Fruit fly (Drosophila melanogaster) whole organism, wandering third instar larva: Measurements from ENCODE around the gene Gas8.

Source experiments
- Abd-B ChIP-seq: fragments of >200 bp; optimal IDR thresholded peaks from 2 replicates; lab custom pipeline; 2017; ENCODE audit warnings: missing biosample characterization, missing genetic modification characterization
- CG32264 ChIP-seq: fragments of 200-800 bp; sonication (Bioruptor generic); optimal IDR thresholded peaks from 2 replicates; lab custom pipeline; 2016; ENCODE audit warnings: missing biosample characterization, missing genetic modification characterization
- CG9705 ChIP-seq: fragments of 200-800 bp; sonication (Bioruptor generic); optimal IDR thresholded peaks from 2 replicates; lab custom pipeline; 2018; ENCODE audit warnings: missing biosample characterization, mild to moderate bottlenecking, missing genetic modification characterization
- CrebA ChIP-seq: fragments of 200-800 bp; sonication (Bioruptor generic); optimal IDR thresholded peaks from 2 replicates; lab custom pipeline; 2016; ENCODE audit warnings: missing biosample characterization, mild to moderate bottlenecking, missing genetic modification characterization, borderline replicate concordance
- Dfd ChIP-seq: fragments of >200 bp; optimal IDR thresholded peaks from 2 replicates; lab custom pipeline; 2017; ENCODE audit warnings: missing biosample characterization, missing genetic modification characterization
- Dif ChIP-seq: fragments of 200-275, 200-300 bp; sonication (Bioruptor generic); optimal IDR thresholded peaks from 2 replicates; lab custom pipeline; 2018; ENCODE audit warnings: missing biosample characterization, missing genetic modification characterization; ENCODE audit not compliant: partially characterized antibody
- GATAd ChIP-seq: sonication (Bioruptor generic); optimal IDR thresholded peaks from 2 replicates; lab custom pipeline; 2016; ENCODE audit warnings: missing biosample characterization, missing genetic modification characterization
- HLH106 ChIP-seq: fragments of 200-800 bp; optimal IDR thresholded peaks from 3 replicates; lab custom pipeline; 2019; ENCODE audit warnings: missing biosample characterization, mild to moderate bottlenecking, missing genetic modification characterization, moderate library complexity
- Hnf4 ChIP-seq: fragments of 200-800 bp; sonication (Bioruptor generic); optimal IDR thresholded peaks from 2 replicates; lab custom pipeline; 2016; ENCODE audit warnings: missing biosample characterization, mild to moderate bottlenecking, missing genetic modification characterization
- Hr78 ChIP-seq: fragments of >200 bp; optimal IDR thresholded peaks from 2 replicates; lab custom pipeline; 2017; ENCODE audit warnings: missing biosample characterization, missing genetic modification characterization
- Hr83 ChIP-seq: fragments of 200-300 bp; sonication (Bioruptor generic); optimal IDR thresholded peaks from 2 replicates; lab custom pipeline; 2016; ENCODE audit warnings: missing biosample characterization, mild to moderate bottlenecking, missing genetic modification characterization, moderate library complexity; ENCODE audit not compliant: poor library complexity, severe bottlenecking
- Jra ChIP-seq: sonication (Bioruptor generic); optimal IDR thresholded peaks from 2 replicates; lab custom pipeline; 2016; ENCODE audit warnings: missing biosample characterization, missing genetic modification characterization
- Mio ChIP-seq: sonication (Bioruptor generic); optimal IDR thresholded peaks from 2 replicates; lab custom pipeline; 2016; ENCODE audit warnings: missing biosample characterization, missing genetic modification characterization
- Myc ChIP-seq: fragments of >200 bp; optimal IDR thresholded peaks from 2 replicates; lab custom pipeline; 2017
- N ChIP-seq: fragments of >200 bp; optimal IDR thresholded peaks from 2 replicates; lab custom pipeline; 2018; ENCODE audit warnings: missing biosample characterization, missing external identifiers, missing genetic modification characterization
- OdsH ChIP-seq: fragments of 200-800 bp; sonication (Bioruptor generic); optimal IDR thresholded peaks from 2 replicates; lab custom pipeline; 2016; ENCODE audit warnings: missing biosample characterization, mild to moderate bottlenecking, missing genetic modification characterization
- Rel ChIP-seq, 2 experiments: fragments of 200-800 bp; sonication (Bioruptor generic) in 1 of 2; optimal IDR thresholded peaks; 2 replicates in 1 of 2; 3 replicates in 1 of 2; lab custom pipeline; 2016 to 2019; ENCODE audit warnings: mild to moderate bottlenecking in 2 of 2, missing biosample characterization in 2 of 2, missing genetic modification characterization in 2 of 2, moderate library complexity in 1 of 2
- Sp1 ChIP-seq: fragments of 200-800 bp; sonication (Bioruptor generic); optimal IDR thresholded peaks from 3 replicates; lab custom pipeline; 2019; ENCODE audit warnings: missing biosample characterization, mild to moderate bottlenecking, missing genetic modification characterization, moderate library complexity
- Vsx2 ChIP-seq: fragments of 200-300, 225-300 bp; sonication (Bioruptor generic); optimal IDR thresholded peaks from 2 replicates; lab custom pipeline; 2018; ENCODE audit warnings: missing biosample characterization, missing genetic modification characterization; ENCODE audit not compliant: partially characterized antibody
- br ChIP-seq: fragments of 200-800 bp; sonication (Bioruptor generic); optimal IDR thresholded peaks from 2 replicates; lab custom pipeline; 2016; ENCODE audit warnings: missing biosample characterization, missing genetic modification characterization
- brk ChIP-seq: fragments of 200-800 bp; sonication (Bioruptor generic); optimal IDR thresholded peaks from 2 replicates; lab custom pipeline; 2016; ENCODE audit warnings: missing biosample characterization, mild to moderate bottlenecking, missing genetic modification characterization
- dl ChIP-seq, 2 experiments: fragments of 175-275, 200-275 bp in 1 of 2; fragments of 200-275 bp in 1 of 2; sonication (Bioruptor generic); optimal IDR thresholded peaks; lab custom pipeline; 2018; ENCODE audit warnings: mild to moderate bottlenecking in 2 of 2, missing biosample characterization in 2 of 2, missing genetic modification characterization in 2 of 2, moderate library complexity in 2 of 2; ENCODE audit not compliant: partially characterized antibody in 2 of 2, insufficient read depth in 1 of 2
- dmrt93B ChIP-seq: fragments of 200-800 bp; sonication (Bioruptor generic); optimal IDR thresholded peaks from 2 replicates; lab custom pipeline; 2018; ENCODE audit warnings: missing biosample characterization, mild to moderate bottlenecking, missing genetic modification characterization
- dsf ChIP-seq: sonication (Bioruptor generic); optimal IDR thresholded peaks from 2 replicates; lab custom pipeline; 2016; ENCODE audit warnings: missing biosample characterization, missing genetic modification characterization, borderline replicate concordance
- ey ChIP-seq: fragments of 200-800 bp; sonication (Bioruptor generic); optimal IDR thresholded peaks from 2 replicates; lab custom pipeline; 2016; ENCODE audit warnings: missing biosample characterization, missing genetic modification characterization
- foxo ChIP-seq, 2 experiments: fragments of 200-800 bp; sonication (Bioruptor generic); optimal IDR thresholded peaks; 2 replicates in 1 of 2; 3 replicates in 1 of 2; lab custom pipeline; 2016 to 2017; ENCODE audit warnings: missing biosample characterization in 2 of 2, missing genetic modification characterization in 2 of 2
- fru ChIP-seq: fragments of 200-800 bp; sonication (Bioruptor generic); optimal IDR thresholded peaks from 3 replicates; lab custom pipeline; 2016; ENCODE audit warnings: missing biosample characterization, mild to moderate bottlenecking, missing genetic modification characterization
- h ChIP-seq: fragments of 200-800 bp; sonication (Bioruptor generic); optimal IDR thresholded peaks from 3 replicates; lab custom pipeline; 2016; ENCODE audit warnings: missing biosample characterization, mild to moderate bottlenecking, missing genetic modification characterization
- jim ChIP-seq: fragments of 175-275, 200-325 bp; sonication (Bioruptor generic); optimal IDR thresholded peaks from 2 replicates; lab custom pipeline; 2016; ENCODE audit warnings: missing biosample characterization, mild to moderate bottlenecking, missing genetic modification characterization
- lola ChIP-seq: fragments of >200 bp; optimal IDR thresholded peaks from 2 replicates; lab custom pipeline; 2017; ENCODE audit warnings: missing biosample characterization, missing genetic modification characterization
- pan ChIP-seq: fragments of >200 bp; optimal IDR thresholded peaks from 2 replicates; lab custom pipeline; 2017
- psq ChIP-seq: fragments of 200-800 bp; sonication (Bioruptor generic); optimal IDR thresholded peaks from 3 replicates; lab custom pipeline; 2017; ENCODE audit warnings: missing biosample characterization, mild to moderate bottlenecking, missing genetic modification characterization, moderate library complexity
- rgr ChIP-seq: fragments of 200-800 bp; sonication (Bioruptor generic); optimal IDR thresholded peaks from 3 replicates; lab custom pipeline; 2016; ENCODE audit warnings: missing biosample characterization, mild to moderate bottlenecking, missing genetic modification characterization
- sage ChIP-seq: fragments of 200-800 bp; sonication (Bioruptor generic); optimal IDR thresholded peaks from 2 replicates; lab custom pipeline; 2016; ENCODE audit warnings: missing biosample characterization, mild to moderate bottlenecking, missing genetic modification characterization
- sv ChIP-seq: fragments of 200-800 bp; sonication (Bioruptor generic); optimal IDR thresholded peaks from 3 replicates; lab custom pipeline; 2016; ENCODE audit warnings: missing biosample characterization, missing genetic modification characterization
- tai ChIP-seq: sonication (Bioruptor generic); optimal IDR thresholded peaks from 2 replicates; lab custom pipeline; 2016; ENCODE audit warnings: missing biosample characterization, missing genetic modification characterization
- usp ChIP-seq: fragments of >200 bp; optimal IDR thresholded peaks from 2 replicates; lab custom pipeline; 2017; ENCODE audit warnings: missing biosample characterization, missing genetic modification characterization
- woc ChIP-seq: sonication (Bioruptor generic); optimal IDR thresholded peaks from 2 replicates; lab custom pipeline; 2016; ENCODE audit warnings: missing biosample characterization, mild to moderate bottlenecking, missing genetic modification characterization

Gene Gas8

DNA sequence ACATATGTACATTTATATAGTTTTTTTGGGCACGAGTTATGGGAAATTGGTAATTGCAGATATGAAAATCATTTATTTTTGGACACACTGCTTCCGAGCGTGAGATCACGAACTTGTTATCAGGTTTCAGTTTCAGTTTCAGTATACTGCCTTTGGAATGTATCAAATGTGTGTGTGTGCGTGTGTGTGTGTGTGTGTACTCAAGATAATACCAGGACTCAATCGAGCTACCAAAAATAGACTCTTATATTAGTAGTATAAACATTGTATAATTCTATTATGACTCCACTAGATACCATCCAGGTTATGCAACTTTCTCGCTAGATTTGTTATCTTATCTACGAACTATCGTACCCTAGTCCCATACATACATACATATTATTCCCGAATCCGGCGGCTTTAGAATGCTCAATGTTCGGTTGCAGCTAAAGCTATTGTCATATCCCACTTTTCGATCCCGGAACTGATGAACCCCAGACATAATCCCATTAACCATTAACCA is 55.7 kb downstream of the Gas8 start, which contains the start of gene CG12535:
Gene CG12535, minus strand, starts transcription at position 51 of the 502 bp plus-strand sequence.
- no peak for TF ChIP-seq OdsH (GFP tag; lab: Kevin White, UChicago)
- TF ChIP-seq Rel (GFP tag; optimal IDR thresholded peaks at IDR 0.05; lab: Kevin White, UChicago), result no peak
- TF ChIP-seq Rel (tag; optimal IDR thresholded peaks at IDR 0.05; lab: Kevin White, UChicago), result no peak
- TF ChIP-seq usp (GFP tag; lab: Kevin White, UChicago), result no peak
- no peak for TF ChIP-seq Vsx2 (GFP tag; lab: Kevin White, UChicago)
- no peak for TF ChIP-seq Sp1 (GFP tag; lab: Kevin White, UChicago)
- no peak for TF ChIP-seq Abd-B (GFP tag; lab: Kevin White, UChicago)
- TF ChIP-seq brk, result no peak
- no peak for TF ChIP-seq CG32264 (GFP tag; lab: Kevin White, UChicago)
- TF ChIP-seq Dif (GFP tag; lab: Kevin White, UChicago), result no peak
- no peak for TF ChIP-seq CG9705 (GFP tag; lab: Kevin White, UChicago)
- TF ChIP-seq Hr83 (GFP tag; lab: Kevin White, UChicago), result no peak
- no peak for TF ChIP-seq sage
- TF ChIP-seq CrebA (GFP tag; lab: Kevin White, UChicago), result no peak
- no peak for TF ChIP-seq lola
- TF ChIP-seq jim (GFP tag; lab: Kevin White, UChicago), result no peak

DNA sequence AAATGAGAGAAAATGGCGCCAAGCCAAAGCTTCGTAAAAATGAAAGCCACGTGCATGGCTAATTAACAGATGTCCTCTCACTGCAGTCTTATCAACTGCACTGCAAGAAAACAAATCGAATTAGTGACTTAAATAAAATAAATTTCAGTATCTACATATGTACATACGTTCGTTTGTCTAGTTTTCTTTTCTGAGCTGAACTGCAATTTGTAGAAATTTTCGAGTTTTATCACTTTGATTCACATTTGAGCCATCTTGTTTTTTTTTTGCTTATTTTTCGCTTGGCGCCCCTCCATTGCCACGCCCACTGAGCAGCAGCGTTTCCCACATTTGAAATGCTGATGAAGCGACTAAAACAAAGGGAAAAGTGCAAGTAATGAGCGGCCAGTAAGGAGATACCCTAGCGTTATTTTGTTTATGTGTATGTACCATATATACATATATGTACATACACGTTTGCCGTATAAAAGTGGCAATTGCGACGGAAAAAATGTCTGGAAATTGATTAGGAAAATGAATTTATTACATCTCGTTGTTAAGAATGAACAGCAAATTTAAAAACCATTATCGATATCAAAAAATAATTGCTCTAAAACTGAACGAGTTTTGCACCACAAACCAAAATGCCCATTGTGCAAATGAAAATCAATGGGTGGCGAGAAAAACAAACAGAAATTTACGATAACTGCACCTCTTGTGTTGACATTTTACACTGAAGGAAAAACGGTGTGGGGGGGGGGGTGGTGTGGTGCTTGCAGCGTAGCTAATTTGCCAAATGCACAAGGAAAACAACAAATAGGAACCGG is 56.7 kb downstream of the Gas8 start:
- TF ChIP-seq tai (GFP tag; lab: Kevin White, UChicago), result no peak
- no peak for TF ChIP-seq dsf (GFP tag; lab: Kevin White, UChicago)
- peak; percentile 10 for TF ChIP-seq woc
- TF ChIP-seq CrebA (GFP tag; lab: Kevin White, UChicago), result no peak
- TF ChIP-seq N, result no peak
- no peak for TF ChIP-seq Sp1 (GFP tag; lab: Kevin White, UChicago)
- TF ChIP-seq Abd-B (GFP tag; lab: Kevin White, UChicago), result no peak
- TF ChIP-seq CG32264 (GFP tag; lab: Kevin White, UChicago), result no peak
- TF ChIP-seq jim (GFP tag; lab: Kevin White, UChicago), result no peak
- TF ChIP-seq HLH106 (tag; lab: Kevin White, UChicago), result no peak
- TF ChIP-seq rgr (GFP tag; lab: Kevin White, UChicago), result peak; percentile 34
- TF ChIP-seq brk, result no peak
- TF ChIP-seq br (GFP tag; lab: Kevin White, UChicago), result no peak
- no peak for TF ChIP-seq GATAd (GFP tag; lab: Kevin White, UChicago)
- TF ChIP-seq Hnf4, result no peak
- TF ChIP-seq fru, result peak; percentile 44
- TF ChIP-seq Jra (GFP tag; lab: Kevin White, UChicago), result no peak
- TF ChIP-seq usp (GFP tag; lab: Kevin White, UChicago), result no peak
- TF ChIP-seq Myc (lab: Kevin White, UChicago), result no peak
- TF ChIP-seq psq (GFP tag; lab: Kevin White, UChicago), result no peak
- no peak for TF ChIP-seq CG9705 (GFP tag; lab: Kevin White, UChicago)
- TF ChIP-seq Vsx2 (GFP tag; lab: Kevin White, UChicago), result no peak
- TF ChIP-seq Rel (GFP tag; optimal IDR thresholded peaks at IDR 0.05; lab: Kevin White, UChicago), result no peak
- no peak for TF ChIP-seq Rel (tag; optimal IDR thresholded peaks at IDR 0.05; lab: Kevin White, UChicago)
- no peak for TF ChIP-seq pan (lab: Kevin White, UChicago)
- TF ChIP-seq h (GFP tag; lab: Kevin White, UChicago), result peak; percentile 53
- peak in 1 of 2 experiments; percentile 57 for TF ChIP-seq foxo (GFP tag; optimal IDR thresholded peaks at IDR 0.05; lab: Kevin White, UChicago)
- no peak for TF ChIP-seq Dif (GFP tag; lab: Kevin White, UChicago)
- peak; percentile 20 for TF ChIP-seq OdsH (GFP tag; lab: Kevin White, UChicago)
- TF ChIP-seq dl (GFP tag; optimal IDR thresholded peaks at IDR 0.05; lab: Kevin White, UChicago; ENCODE audit: insufficient read depth in 1 of 2, partially characterized antibody in 2 of 2), result no peak
- TF ChIP-seq lola, result no peak
- no peak for TF ChIP-seq sv
- no peak for TF ChIP-seq sage
- peak; percentile 4 for TF ChIP-seq dmrt93B (GFP tag; lab: Kevin White, UChicago)
- no peak for TF ChIP-seq Dfd
- no peak for TF ChIP-seq Hr83 (GFP tag; lab: Kevin White, UChicago)
- TF ChIP-seq Hr78 (GFP tag; lab: Kevin White, UChicago), result no peak
- TF ChIP-seq Mio (GFP tag; lab: Kevin White, UChicago), result no peak
- peak; percentile 29 for TF ChIP-seq ey (GFP tag; lab: Kevin White, UChicago)
